Worm (Caenorhabditis elegans) whole organism, late embryonic: ENCODE data around the gene odr-8.

Experiments used
- K09A11.1 ChIP-seq: sonication (generic microtip); optimal IDR thresholded peaks from 2 replicates; lab custom pipeline; 2017; ENCODE audit warnings: antibody characterized with exemption, mild to moderate bottlenecking, missing genetic modification characterization, missing compliant biosample characterization; ENCODE audit not compliant: insufficient read depth
- ets-4 ChIP-seq: sonication (generic microtip); optimal IDR thresholded peaks from 2 replicates; lab custom pipeline; 2016; ENCODE audit warnings: missing genetic modification characterization, missing compliant biosample characterization
- nfya-1 ChIP-seq: sonication (generic microtip); optimal IDR thresholded peaks from 2 replicates; lab custom pipeline; 2017; ENCODE audit warnings: missing genetic modification characterization, mild to moderate bottlenecking, missing compliant biosample characterization, antibody characterized with exemption, moderate library complexity
- pqm-1 ChIP-seq: sonication (generic microtip); optimal IDR thresholded peaks from 2 replicates; lab custom pipeline; 2016; ENCODE audit warnings: missing genetic modification characterization, missing compliant biosample characterization
- rnt-1 ChIP-seq: sonication (generic microtip); optimal IDR thresholded peaks from 2 replicates; lab custom pipeline; 2016; ENCODE audit warnings: missing genetic modification characterization, missing compliant biosample characterization

DNA sequence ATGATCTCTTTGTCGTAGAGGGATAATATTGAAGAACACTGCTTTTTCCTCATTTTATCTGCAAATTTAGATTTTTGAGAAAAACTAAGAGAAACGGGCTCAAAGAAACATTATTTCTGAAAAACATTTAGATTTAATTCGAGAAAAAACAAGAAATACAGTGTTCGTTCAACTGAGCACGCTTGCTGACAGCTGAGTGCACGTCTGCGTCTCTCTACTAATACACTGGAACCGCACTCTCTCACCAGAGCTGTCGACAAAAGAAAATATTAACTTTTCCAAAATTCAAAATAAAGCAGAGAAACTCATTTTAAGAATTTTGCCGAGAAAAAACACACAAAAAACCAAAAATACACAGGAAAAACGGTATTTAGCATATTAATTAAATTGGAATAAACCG, 30.8 kb upstream of the odr-8 start, which contains the start of gene drh-1:
- TF ChIP-seq rnt-1 (tag; lab: Kevin White, UChicago), result no peak
- no peak for TF ChIP-seq K09A11.1
- no peak for TF ChIP-seq ets-4 (tag; lab: Kevin White, UChicago)
- TF ChIP-seq pqm-1 (tag; lab: Kevin White, UChicago), result no peak
- no peak for TF ChIP-seq nfya-1 (tag; lab: Kevin White, UChicago)
